Fruit fly (Drosophila melanogaster): ENCODE measurements around the gene CG18476.

The CG18476 gene

dm6 chr3R:11649449-11649848, 28.5 kb downstream of the CG18476 start (continued):
- TF ChIP-seq wdn (GFP tag; IDR thresholded peaks at IDR 0.05) = peak; percentile 98
- peak; percentile 97 for TF ChIP-seq Dip3 (GFP tag; optimal IDR thresholded peaks at IDR 0.05)
- peak; percentile 82 for TF ChIP-seq Bdp1 (GFP tag; optimal IDR thresholded peaks at IDR 0.05)
- no peak for TF ChIP-seq D (optimal IDR thresholded peaks at IDR 0.05)
- TF ChIP-seq D (GFP tag; optimal IDR thresholded peaks at IDR 0.05) = peak; percentile 82
- peak; percentile 96 for TF ChIP-seq ems (GFP tag; optimal IDR thresholded peaks at IDR 0.05)
- no peak for TF ChIP-seq Kr (GFP tag; optimal IDR thresholded peaks at IDR 0.05)
- peak; percentile 96 for TF ChIP-seq ken (GFP tag; IDR thresholded peaks at IDR 0.05)
- TF ChIP-seq MBD-R2 (GFP tag; IDR thresholded peaks at IDR 0.05) = peak; percentile 94
- TF ChIP-seq amos (GFP tag; IDR thresholded peaks at IDR 0.05; ENCODE audit: partially characterized antibody) = no peak
- peak; percentile 83 for TF ChIP-seq Gsc (GFP tag; IDR thresholded peaks at IDR 0.05)
- peak; percentile 97 for TF ChIP-seq fu2 (GFP tag; optimal IDR thresholded peaks at IDR 0.05)
- TF ChIP-seq sim (GFP tag; IDR thresholded peaks at IDR 0.05) = peak; percentile 89
- peak; percentile 91 for TF ChIP-seq CG18476 (GFP tag; optimal IDR thresholded peaks at IDR 0.05)
- TF ChIP-seq CG4404 (GFP tag; IDR thresholded peaks at IDR 0.05) = peak; percentile 94
- TF ChIP-seq br (optimal IDR thresholded peaks at IDR 0.05) = no peak
- TF ChIP-seq CG13624 (GFP tag; optimal IDR thresholded peaks at IDR 0.05) = peak; percentile 98
- TF ChIP-seq CG6791 (GFP tag; IDR thresholded peaks at IDR 0.05; ENCODE audit: partially characterized antibody) = no peak
- no peak for TF ChIP-seq cg (GFP tag; optimal IDR thresholded peaks at IDR 0.05)
- TF ChIP-seq CG12155 (GFP tag; optimal IDR thresholded peaks at IDR 0.05) = peak; percentile 96
- peak; percentile 69 for TF ChIP-seq dmrt11E (tag; optimal IDR thresholded peaks at IDR 0.05)
- TF ChIP-seq CG34224 (GFP tag; IDR thresholded peaks at IDR 0.05; ENCODE audit: partially characterized antibody) = 0 out of 3 replicates have a peak, but pooled peaks have one; percentile 16
- TF ChIP-seq Sox100B (GFP tag; optimal IDR thresholded peaks at IDR 0.05) = peak; percentile 91
- peak; percentile 89 for TF ChIP-seq CG2712 (tag; optimal IDR thresholded peaks at IDR 0.05)
- peak; percentile 69 for TF ChIP-seq lbe (GFP tag; optimal IDR thresholded peaks at IDR 0.05)
- peak; percentile 95 for TF ChIP-seq CG17328 (GFP tag; IDR thresholded peaks at IDR 0.05)
- TF ChIP-seq Ets97D (GFP tag; optimal IDR thresholded peaks at IDR 0.05) = peak; percentile 84
- TF ChIP-seq CG2129 (GFP tag; IDR thresholded peaks at IDR 0.05; ENCODE audit: partially characterized antibody) = no peak
- TF ChIP-seq ash1 (GFP tag; optimal IDR thresholded peaks at IDR 0.05) = peak; percentile 73
- TF ChIP-seq C15 (GFP tag; IDR thresholded peaks at IDR 0.05) = peak; percentile 93
- peak; percentile 72 for TF ChIP-seq CG2116 (GFP tag; optimal IDR thresholded peaks at IDR 0.05)
- TF ChIP-seq CG8290 (GFP tag; optimal IDR thresholded peaks at IDR 0.05) = peak; percentile 81
- peak; percentile 17 to 99 for TF ChIP-seq CG8290 (tag; optimal IDR thresholded peaks at IDR 0.05)
- peak; percentile 97 for TF ChIP-seq E2f1 (GFP tag; IDR thresholded peaks at IDR 0.05)
- peak; percentile 90 for TF ChIP-seq Hmx (GFP tag; optimal IDR thresholded peaks at IDR 0.05)
- peak; percentile 98 for TF ChIP-seq lab (GFP tag; optimal IDR thresholded peaks at IDR 0.05)
- peak; percentile 97 for TF ChIP-seq Mrtf (GFP tag; IDR thresholded peaks at IDR 0.05)
- peak; percentile 67; the same call in 1 of the 2 replicates for TF ChIP-seq GATAe (GFP tag; conservative IDR thresholded peaks at IDR 0.05)
- peak; percentile 98 for TF ChIP-seq sob (GFP tag; IDR thresholded peaks at IDR 0.05)
- peak; percentile 92 for TF ChIP-seq CG13775 (GFP tag; optimal IDR thresholded peaks at IDR 0.05)
- no peak for TF ChIP-seq Lpt (GFP tag; optimal IDR thresholded peaks at IDR 0.05)
- peak; percentile 64 for TF ChIP-seq CG30020 (tag; optimal IDR thresholded peaks at IDR 0.05)
- peak in 1 of 2 experiments; percentile 81 for TF ChIP-seq Eip74EF (GFP tag; optimal IDR thresholded peaks at IDR 0.05)
- TF ChIP-seq Scr (GFP tag; IDR thresholded peaks at IDR 0.05; ENCODE audit: partially characterized antibody) = no peak
- TF ChIP-seq CG12744 (GFP tag; optimal IDR thresholded peaks at IDR 0.05) = peak; percentile 96
- TF ChIP-seq CG12236 (GFP tag; optimal IDR thresholded peaks at IDR 0.05) = peak; percentile 88
- peak; percentile 97 for TF ChIP-seq chn (GFP tag; optimal IDR thresholded peaks at IDR 0.05)
- no peak for TF ChIP-seq insv (GFP tag; optimal IDR thresholded peaks at IDR 0.05)
- peak; percentile 97 for TF ChIP-seq dmrt99B (tag; optimal IDR thresholded peaks at IDR 0.05)
- peak; percentile 92 for TF ChIP-seq CG18764 (GFP tag; optimal IDR thresholded peaks at IDR 0.05)
- no peak for TF ChIP-seq Doc3 (GFP tag; IDR thresholded peaks at IDR 0.05; ENCODE audit: partially characterized antibody)
- TF ChIP-seq Mad (GFP tag; optimal IDR thresholded peaks at IDR 0.05) = peak; percentile 94
